Worm (Caenorhabditis elegans) whole organism, midembryonic: ENCODE results near the gene unc-39.

Experiments
- T22C8.4 ChIP-seq: fragments of 200-800 bp; sonication (Bioruptor generic); IDR thresholded peaks from 2 replicates; pipeline ENCODE4 v1.3.6; 2022; ENCODE audit warnings: missing genetic modification characterization, missing compliant biosample characterization
- cog-1 ChIP-seq: sonication (generic microtip); optimal IDR thresholded peaks from 2 replicates; lab custom pipeline; 2016; ENCODE audit warnings: missing genetic modification characterization, missing compliant biosample characterization
- flt-1 ChIP-seq: fragments of 200-800 bp; sonication (Bioruptor generic); IDR thresholded peaks from 2 replicates; pipeline ENCODE4 v1.3.6; 2022; ENCODE audit warnings: missing genetic modification characterization, missing compliant biosample characterization
- klf-2 ChIP-seq: fragments of 200-800 bp; sonication (Bioruptor generic); conservative IDR thresholded peaks from 2 replicates; pipeline ENCODE4 v1.3.6; 2022; ENCODE audit warnings: missing genetic modification reagents, missing genetic modification characterization, missing compliant biosample characterization
- med-1 ChIP-seq: sonication (generic microtip); optimal IDR thresholded peaks from 2 replicates; lab custom pipeline; 2017; ENCODE audit warnings: missing genetic modification characterization, mild to moderate bottlenecking, missing compliant biosample characterization, antibody characterized with exemption, missing genetic modification reagents; ENCODE audit not compliant: insufficient read depth
- ref-1 ChIP-seq: fragments of 200-800 bp; sonication (Bioruptor generic); conservative IDR thresholded peaks from 2 replicates; pipeline ENCODE4 v1.3.6; 2022; ENCODE audit warnings: missing genetic modification reagents, missing genetic modification characterization, missing compliant biosample characterization
- tab-1 ChIP-seq: fragments of 200-800 bp; sonication (Bioruptor generic); IDR thresholded peaks from 2 replicates; pipeline ENCODE4 v1.3.6; 2022; ENCODE audit warnings: missing genetic modification characterization, missing compliant biosample characterization
- ztf-23 ChIP-seq: fragments of 200-800 bp; sonication (Bioruptor generic); IDR thresholded peaks from 2 replicates; pipeline ENCODE4 v1.3.6; 2022; ENCODE audit warnings: missing genetic modification reagents, missing genetic modification characterization, missing compliant biosample characterization
- ztf-29 ChIP-seq: fragments of 200-800 bp; sonication (Bioruptor generic); IDR thresholded peaks from 2 replicates; pipeline ENCODE4 v1.3.6; 2022; ENCODE audit warnings: missing genetic modification reagents, missing genetic modification characterization, missing compliant biosample characterization

DNA sequence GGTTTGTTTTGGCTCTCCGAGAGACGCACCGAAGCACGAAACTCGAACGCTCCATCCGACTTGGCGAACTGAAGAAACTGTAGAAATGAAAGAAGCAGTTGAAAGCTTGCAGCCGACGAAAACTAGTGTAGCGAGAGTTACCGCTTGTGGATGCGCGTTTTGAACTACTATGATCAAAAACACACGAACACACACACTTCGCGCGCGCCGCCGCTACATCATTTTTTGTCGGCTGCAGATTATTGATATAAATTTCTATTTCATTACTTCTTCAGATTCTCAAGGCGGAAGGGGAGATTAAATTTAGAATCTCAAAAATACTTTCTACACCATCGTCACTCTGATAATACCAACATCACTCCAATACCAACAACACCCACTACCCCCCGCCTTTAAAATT is 10.9 kb upstream of the unc-39 start:
- TF ChIP-seq ztf-29 (no peak), flt-1 (no peak), cog-1 (tag; lab: Kevin White, UChicago) (no peak), T22C8.4 (GFP tag; lab: Robert Waterston, UW) (no peak), med-1 (no peak), ztf-23 (GFP tag; lab: Robert Waterston, UW) (no peak), ref-1 (GFP tag; lab: Robert Waterston, UW) (no peak), tab-1 (no peak), klf-2 (no peak)
